Worm (Caenorhabditis elegans) whole organism, late embryonic: ENCODE measurements around the gene cdt-2.
A peak's percentile ranks its signal among the peaks of the same experiment; 100 is the strongest.

Experiments used
- C08G9.2 ChIP-seq: sonication (generic microtip); optimal IDR thresholded peaks from 2 replicates; lab custom pipeline; 2016; ENCODE audit warnings: mild to moderate bottlenecking, missing genetic modification characterization, moderate library complexity, missing compliant biosample characterization
- C38D4.7 ChIP-seq: fragments of 200-800 bp; sonication (Bioruptor generic); optimal IDR thresholded peaks from 2 replicates; lab custom pipeline; 2018; ENCODE audit warnings: mild to moderate bottlenecking, missing genetic modification characterization, moderate library complexity, missing compliant biosample characterization
- K02D7.2 ChIP-seq: sonication (generic microtip); optimal IDR thresholded peaks from 2 replicates; lab custom pipeline; 2017; ENCODE audit warnings: mild to moderate bottlenecking, missing genetic modification characterization, missing compliant biosample characterization
- K09A11.1 ChIP-seq: sonication (generic microtip); optimal IDR thresholded peaks from 2 replicates; lab custom pipeline; 2017; ENCODE audit warnings: antibody characterized with exemption, mild to moderate bottlenecking, missing genetic modification characterization, missing compliant biosample characterization; ENCODE audit not compliant: insufficient read depth
- ahr-1 ChIP-seq: sonication (generic microtip); optimal IDR thresholded peaks from 2 replicates; lab custom pipeline; 2016; ENCODE audit warnings: missing genetic modification characterization, missing compliant biosample characterization
- ama-1 ChIP-seq: fragments of 150-350 bp; optimal IDR thresholded peaks from 2 replicates; lab custom pipeline; 2014
- ceh-14 ChIP-seq: sonication (generic microtip); optimal IDR thresholded peaks from 2 replicates; lab custom pipeline; 2016; ENCODE audit warnings: missing genotype, missing genetic modification characterization, missing compliant biosample characterization
- ceh-18 ChIP-seq: sonication (generic microtip); optimal IDR thresholded peaks from 2 replicates; lab custom pipeline; 2016; ENCODE audit warnings: missing genetic modification characterization, missing compliant biosample characterization
- ceh-19 ChIP-seq: fragments of 200-800 bp; sonication (Bioruptor generic); optimal IDR thresholded peaks from 2 replicates; lab custom pipeline; 2018; ENCODE audit warnings: mild to moderate bottlenecking, missing genetic modification characterization, missing compliant biosample characterization
- ceh-2 ChIP-seq: sonication (generic microtip); optimal IDR thresholded peaks from 2 replicates; lab custom pipeline; 2016; ENCODE audit warnings: missing genotype, missing genetic modification characterization, missing compliant biosample characterization
- ceh-22 ChIP-seq: sonication (generic microtip); optimal IDR thresholded peaks from 2 replicates; lab custom pipeline; 2017; ENCODE audit warnings: missing biosample characterization, missing genetic modification characterization
- ceh-31 ChIP-seq: sonication (generic microtip); optimal IDR thresholded peaks from 2 replicates; lab custom pipeline; 2016; ENCODE audit warnings: missing genetic modification characterization, missing compliant biosample characterization
- ceh-34 ChIP-seq: sonication (generic microtip); optimal IDR thresholded peaks from 2 replicates; lab custom pipeline; 2016; ENCODE audit warnings: mild to moderate bottlenecking, missing genetic modification characterization, missing compliant biosample characterization
- ceh-48 ChIP-seq: sonication (generic microtip); optimal IDR thresholded peaks from 2 replicates; lab custom pipeline; 2016; ENCODE audit warnings: missing genetic modification characterization, inconsistent platforms, missing compliant biosample characterization
- che-1 ChIP-seq: sonication (generic microtip); optimal IDR thresholded peaks from 2 replicates; lab custom pipeline; 2016; ENCODE audit warnings: mild to moderate bottlenecking, missing genetic modification characterization, missing compliant biosample characterization
- dve-1 ChIP-seq: sonication (generic microtip); optimal IDR thresholded peaks from 2 replicates; lab custom pipeline; 2017; ENCODE audit warnings: antibody characterized with exemption, mild to moderate bottlenecking, missing genetic modification characterization, missing compliant biosample characterization
- elt-4 ChIP-seq: sonication (generic microtip); optimal IDR thresholded peaks from 2 replicates; lab custom pipeline; 2016; ENCODE audit warnings: missing genetic modification characterization, missing compliant biosample characterization
- fax-1 ChIP-seq: sonication (generic microtip); optimal IDR thresholded peaks from 2 replicates; lab custom pipeline; 2016; ENCODE audit warnings: missing genotype, missing genetic modification characterization, missing compliant biosample characterization
- fkh-6 ChIP-seq: sonication (generic microtip); optimal IDR thresholded peaks from 2 replicates; lab custom pipeline; 2016; ENCODE audit warnings: missing genetic modification characterization, missing compliant biosample characterization
- gmeb-2 ChIP-seq: sonication (generic microtip); optimal IDR thresholded peaks from 2 replicates; lab custom pipeline; 2016; ENCODE audit warnings: missing genetic modification characterization, inconsistent platforms, missing compliant biosample characterization
- hlh-30 ChIP-seq: sonication (generic microtip); optimal IDR thresholded peaks from 2 replicates; lab custom pipeline; 2017; ENCODE audit warnings: antibody characterized with exemption, missing genetic modification characterization, missing compliant biosample characterization; ENCODE audit not compliant: insufficient read depth
- lim-6 ChIP-seq: sonication (generic microtip); optimal IDR thresholded peaks from 2 replicates; lab custom pipeline; 2016; ENCODE audit warnings: missing genetic modification characterization, missing compliant biosample characterization
- madf-2 ChIP-seq: sonication (generic microtip); optimal IDR thresholded peaks from 2 replicates; lab custom pipeline; 2017; ENCODE audit warnings: missing genetic modification characterization, missing compliant biosample characterization
- nfya-1 ChIP-seq: sonication (generic microtip); optimal IDR thresholded peaks from 2 replicates; lab custom pipeline; 2017; ENCODE audit warnings: missing genetic modification characterization, mild to moderate bottlenecking, missing compliant biosample characterization, antibody characterized with exemption, moderate library complexity
- nhr-11 ChIP-seq: fragments of 150-350 bp; optimal IDR thresholded peaks from 2 replicates; lab custom pipeline; 2014; ENCODE audit warnings: missing biosample characterization, missing genetic modification characterization
- nhr-232 ChIP-seq: sonication (generic microtip); optimal IDR thresholded peaks from 2 replicates; lab custom pipeline; 2016; ENCODE audit warnings: missing genetic modification characterization, missing compliant biosample characterization
- npax-4 ChIP-seq: sonication (generic microtip); optimal IDR thresholded peaks from 2 replicates; lab custom pipeline; 2016; ENCODE audit warnings: missing genetic modification characterization, missing compliant biosample characterization
- pag-3 ChIP-seq: sonication (generic microtip); optimal IDR thresholded peaks from 2 replicates; lab custom pipeline; 2016; ENCODE audit warnings: missing compliant biosample characterization, missing genetic modification characterization, borderline replicate concordance
- pat-9 ChIP-seq: fragments of 200-800 bp; sonication (Bioruptor generic); optimal IDR thresholded peaks from 2 replicates; lab custom pipeline; 2018; ENCODE audit warnings: mild to moderate bottlenecking, missing genetic modification characterization, moderate library complexity, missing compliant biosample characterization
- pqm-1 ChIP-seq: sonication (generic microtip); optimal IDR thresholded peaks from 2 replicates; lab custom pipeline; 2016; ENCODE audit warnings: missing genetic modification characterization, missing compliant biosample characterization
- pros-1 ChIP-seq: fragments of 150-350 bp; optimal IDR thresholded peaks from 2 replicates; lab custom pipeline; 2014; ENCODE audit warnings: missing biosample characterization, missing genetic modification reagents, missing genetic modification characterization
- sdc-2 ChIP-seq: sonication (generic microtip); optimal IDR thresholded peaks from 2 replicates; lab custom pipeline; 2016; ENCODE audit warnings: missing genotype, missing genetic modification characterization, missing compliant biosample characterization
- sox-4 ChIP-seq: sonication (generic microtip); optimal IDR thresholded peaks from 2 replicates; lab custom pipeline; 2017; ENCODE audit warnings: mild to moderate bottlenecking, missing genetic modification characterization, inconsistent platforms, missing compliant biosample characterization
- syd-9 ChIP-seq: sonication (generic microtip); optimal IDR thresholded peaks from 2 replicates; lab custom pipeline; 2016; ENCODE audit warnings: mild to moderate bottlenecking, missing genetic modification characterization, moderate library complexity, missing compliant biosample characterization
- tbx-2 ChIP-seq: sonication (generic microtip); optimal IDR thresholded peaks from 2 replicates; lab custom pipeline; 2016; ENCODE audit warnings: missing genetic modification characterization, missing compliant biosample characterization
- unc-55 ChIP-seq: sonication (generic microtip); optimal IDR thresholded peaks from 2 replicates; lab custom pipeline; 2017; ENCODE audit warnings: missing biosample characterization, missing genetic modification reagents, missing genetic modification characterization
- unc-86 ChIP-seq: sonication (generic microtip); optimal IDR thresholded peaks from 2 replicates; lab custom pipeline; 2016; ENCODE audit warnings: missing genetic modification characterization, missing compliant biosample characterization
- ztf-16 ChIP-seq: sonication (generic microtip); optimal IDR thresholded peaks from 2 replicates; lab custom pipeline; 2017; ENCODE audit warnings: missing genetic modification characterization, missing compliant biosample characterization

The cdt-2 gene

ce11 chrV:15002184-15002690 is 11.3 kb upstream of the cdt-2 start, which contains the start of the genes fib-1 and mut-15 (continued):
- TF ChIP-seq nfya-1 (peak; percentile 86), ama-1 (no peak), madf-2 (tag; lab: Kevin White, UChicago) (peak; percentile 40), C08G9.2 (tag; lab: Kevin White, UChicago) (peak; percentile 97), pqm-1 (tag; lab: Kevin White, UChicago) (peak; percentile 82), syd-9 (tag; lab: Kevin White, UChicago) (peak; percentile 76), ceh-48 (tag; lab: Kevin White, UChicago) (peak; percentile 95), ahr-1 (tag; lab: Kevin White, UChicago) (peak; percentile 81), pat-9 (no peak), hlh-30 (tag; lab: Kevin White, UChicago) (no peak), ceh-31 (tag; lab: Kevin White, UChicago) (peak; percentile 99), fax-1 (tag; lab: Kevin White, UChicago) (peak; percentile 90), ceh-14 (tag; lab: Kevin White, UChicago) (peak; percentile 90), pag-3 (tag; lab: Kevin White, UChicago) (peak; percentile 71), npax-4 (tag; lab: Kevin White, UChicago) (peak; percentile 41), unc-55 (GFP tag; lab: Kevin White, UChicago) (peak; percentile 83), unc-86 (peak; percentile 79), C38D4.7 (GFP tag; lab: Kevin White, UChicago) (no peak), elt-4 (no peak), nhr-11 (tag; lab: Kevin White, UChicago) (no peak), dve-1 (tag; lab: Kevin White, UChicago) (peak; percentile 67), tbx-2 (peak; percentile 98), lim-6 (tag; lab: Kevin White, UChicago) (peak; percentile 95), K02D7.2 (tag; lab: Kevin White, UChicago) (no peak), ceh-2 (tag; lab: Kevin White, UChicago) (peak; percentile 95), sdc-2 (tag; lab: Kevin White, UChicago) (peak; percentile 65), che-1 (tag; lab: Kevin White, UChicago) (peak; percentile 38)

DNA sequence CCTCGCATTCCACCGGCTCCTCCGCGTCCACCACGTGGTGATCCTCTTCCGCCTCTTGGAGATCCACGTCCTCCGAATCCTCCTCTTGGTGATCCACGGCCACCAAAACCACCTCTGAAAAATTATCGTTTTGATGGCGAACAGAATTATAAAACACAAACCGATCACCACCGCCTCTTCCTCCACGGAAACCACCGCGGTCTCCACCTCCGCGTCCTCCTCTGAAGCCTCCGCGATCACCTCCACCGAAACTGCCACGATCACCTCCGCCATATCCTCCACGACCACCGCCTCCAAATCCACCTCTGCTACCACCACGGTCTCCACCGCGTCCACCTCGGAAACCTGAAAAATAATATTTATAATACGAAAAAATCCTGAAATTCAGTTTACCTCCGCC is 10.6 kb upstream of the cdt-2 start:
- no peak for TF ChIP-seq K09A11.1 (tag; lab: Kevin White, UChicago)
- no peak for TF ChIP-seq C38D4.7 (GFP tag; lab: Kevin White, UChicago)
- no peak for TF ChIP-seq madf-2 (tag; lab: Kevin White, UChicago)
- TF ChIP-seq fkh-6, result no peak
- TF ChIP-seq nhr-232 (tag; lab: Kevin White, UChicago), result no peak
- TF ChIP-seq pqm-1 (tag; lab: Kevin White, UChicago), result no peak
- TF ChIP-seq ceh-22, result no peak
- TF ChIP-seq ceh-18 (tag; lab: Kevin White, UChicago), result no peak

- TF ChIP-seq elt-4 (no peak), dve-1 (tag; lab: Kevin White, UChicago) (no peak), ceh-19 (GFP tag; lab: Kevin White, UChicago) (no peak), ceh-14 (tag; lab: Kevin White, UChicago) (no peak), sox-4 (tag; lab: Kevin White, UChicago) (no peak), pros-1 (tag; lab: Kevin White, UChicago) (no peak), unc-86 (no peak), gmeb-2 (tag; lab: Kevin White, UChicago) (no peak), ztf-16 (no peak), ceh-34 (tag; lab: Kevin White, UChicago) (no peak)
These were observed 9.3 kb upstream of the cdt-2 start, which contains the start of gene rps-16 for ce11 chrV:15000055-15000704. Gene rps-16 (minus strand): TSS chrV:15000541.
